Fruit fly (Drosophila melanogaster) whole organism, embryonic: ENCODE data around the gene Spps.

Source experiments
- Atf6 ChIP-seq: fragments of 200-800 bp; sonication (Bioruptor generic); IDR thresholded peaks from 2 replicates; pipeline ENCODE4 v1.3.6; 2022; ENCODE audit warnings: missing biosample characterization, missing genetic modification characterization
- BEAF-32 ChIP-seq: fragments of 200-800 bp; sonication (Bioruptor generic); optimal IDR thresholded peaks from 3 replicates; lab custom pipeline; 2017; ENCODE audit warnings: missing biosample characterization, missing genetic modification characterization, mild to moderate bottlenecking, moderate library complexity, missing genetic modification reagents
- Bdp1 ChIP-seq: fragments of 200-800 bp; sonication (Bioruptor generic); optimal IDR thresholded peaks from 3 replicates; lab custom pipeline; 2016; ENCODE audit warnings: missing biosample characterization, missing genetic modification characterization
- C15 ChIP-seq: fragments of 200-800 bp; sonication (Bioruptor generic); IDR thresholded peaks from 3 replicates; pipeline ENCODE4 v1.3.6; 2022; ENCODE audit warnings: missing biosample characterization, missing genetic modification characterization
- CG10543 ChIP-seq: fragments of 200-800 bp; sonication (Bioruptor generic); optimal IDR thresholded peaks from 3 replicates; lab custom pipeline; 2017; ENCODE audit warnings: missing biosample characterization, mild to moderate bottlenecking, missing genetic modification characterization, moderate library complexity
- CG12236 ChIP-seq: fragments of 200-800 bp; sonication (Bioruptor generic); optimal IDR thresholded peaks from 2 replicates; lab custom pipeline; 2016; ENCODE audit warnings: missing biosample characterization, missing genetic modification characterization
- CG13296 ChIP-seq: fragments of 200-800 bp; sonication (Bioruptor generic); optimal IDR thresholded peaks from 3 replicates; lab custom pipeline; 2018; ENCODE audit warnings: missing biosample characterization, mild to moderate bottlenecking, missing genetic modification characterization
- CG15514 ChIP-seq: fragments of 200-800 bp; sonication (Bioruptor generic); optimal IDR thresholded peaks from 3 replicates; lab custom pipeline; 2017; ENCODE audit warnings: missing biosample characterization, missing genetic modification characterization, mild to moderate bottlenecking, moderate library complexity, missing genetic modification reagents
- CG16813 ChIP-seq: fragments of 200-800 bp; sonication (Bioruptor generic); IDR thresholded peaks from 3 replicates; pipeline ENCODE4 v1.3.6; 2022; ENCODE audit warnings: missing biosample characterization, missing genetic modification characterization; ENCODE audit not compliant: partially characterized antibody
- CG17802 ChIP-seq: fragments of 200-800 bp; sonication (Bioruptor generic); optimal IDR thresholded peaks from 2 replicates; lab custom pipeline; 2018; ENCODE audit warnings: missing biosample characterization, mild to moderate bottlenecking, missing genetic modification characterization, moderate library complexity
- CG18619 ChIP-seq: fragments of 200-800 bp; sonication (Bioruptor generic); optimal IDR thresholded peaks from 3 replicates; lab custom pipeline; 2017; ENCODE audit warnings: missing biosample characterization, mild to moderate bottlenecking, missing genetic modification characterization
- CG18764 ChIP-seq: fragments of 200-800 bp; sonication (Bioruptor generic); optimal IDR thresholded peaks from 3 replicates; lab custom pipeline; 2016; ENCODE audit warnings: missing biosample characterization, missing genetic modification characterization
- CG2120 ChIP-seq: fragments of 200-800 bp; sonication (Bioruptor generic); optimal IDR thresholded peaks from 3 replicates; lab custom pipeline; 2016; ENCODE audit warnings: missing biosample characterization, missing genetic modification characterization
- CG2678 ChIP-seq: fragments of 200-800 bp; sonication (Bioruptor generic); optimal IDR thresholded peaks from 3 replicates; lab custom pipeline; 2019; ENCODE audit warnings: missing biosample characterization, mild to moderate bottlenecking, missing genetic modification characterization, moderate library complexity
- CG2889 ChIP-seq: fragments of 200-800 bp; sonication (Bioruptor generic); IDR thresholded peaks from 3 replicates; pipeline ENCODE4 v1.3.6; 2022; ENCODE audit warnings: missing biosample characterization, missing genetic modification characterization
- CG5180 ChIP-seq: fragments of 200-800 bp; sonication (Bioruptor generic); optimal IDR thresholded peaks from 3 replicates; lab custom pipeline; 2017; ENCODE audit warnings: missing biosample characterization, missing genetic modification characterization, mild to moderate bottlenecking, moderate library complexity, missing genetic modification reagents
- D ChIP-seq, 2 experiments: fragments of 200-800 bp in 1 of 2; fragments of >200 bp in 1 of 2; sonication (Bioruptor generic) in 1 of 2; optimal IDR thresholded peaks; 2 replicates in 1 of 2; 3 replicates in 1 of 2; lab custom pipeline; 2017; ENCODE audit warnings: mild to moderate bottlenecking in 1 of 2, missing biosample characterization in 1 of 2, missing genetic modification characterization in 1 of 2, missing genetic modification reagents in 1 of 2
- Drgx ChIP-seq: fragments of 200-800 bp; sonication (Bioruptor generic); IDR thresholded peaks from 2 replicates; pipeline ENCODE4 v1.3.6; 2022; ENCODE audit warnings: missing biosample characterization, missing genetic modification characterization
- Elba2 ChIP-seq: fragments of 200-800 bp; sonication (Bioruptor generic); optimal IDR thresholded peaks from 3 replicates; lab custom pipeline; 2016; ENCODE audit warnings: missing biosample characterization, missing genetic modification characterization
- Ets65A ChIP-seq: fragments of 200-800 bp; sonication (Bioruptor generic); peaks from one replicate; lab custom pipeline; 2016; ENCODE audit warnings: missing biosample characterization, missing genetic modification characterization
- HHEX ChIP-seq: fragments of 200-800 bp; sonication (Bioruptor generic); optimal IDR thresholded peaks from 3 replicates; lab custom pipeline; 2017; ENCODE audit warnings: missing biosample characterization, mild to moderate bottlenecking, missing genetic modification characterization, missing genetic modification reagents
- Med ChIP-seq: fragments of 200-800 bp; sonication (Bioruptor generic); peaks from one replicate; lab custom pipeline; 2016; ENCODE audit warnings: missing biosample characterization, missing genetic modification characterization, mild to moderate bottlenecking, inconsistent platforms, moderate library complexity
- Pdp1 ChIP-seq, 2 experiments: fragments of 200-800 bp; sonication (Bioruptor generic); optimal IDR thresholded peaks; 3 replicates each; lab custom pipeline; 2016; ENCODE audit warnings: missing biosample characterization in 2 of 2, missing genetic modification characterization in 2 of 2, mild to moderate bottlenecking in 1 of 2, moderate library complexity in 1 of 2
- Ssrp ChIP-seq: fragments of 200-800 bp; sonication (Bioruptor generic); optimal IDR thresholded peaks from 2 replicates; lab custom pipeline; 2018; ENCODE audit warnings: missing biosample characterization, mild to moderate bottlenecking, missing genetic modification characterization, moderate library complexity
- Vsx1 ChIP-seq: fragments of 200-800 bp; sonication (Bioruptor generic); optimal IDR thresholded peaks from 2 replicates; lab custom pipeline; 2017; ENCODE audit warnings: missing biosample characterization, mild to moderate bottlenecking, missing genetic modification characterization, missing genetic modification reagents
- Xbp1 ChIP-seq: fragments of 200-800 bp; sonication (Bioruptor generic); optimal IDR thresholded peaks from 3 replicates; lab custom pipeline; 2016; ENCODE audit warnings: missing biosample characterization, mild to moderate bottlenecking, missing genetic modification characterization
- ac ChIP-seq: fragments of 200-800 bp; sonication (Bioruptor generic); optimal IDR thresholded peaks from 3 replicates; lab custom pipeline; 2017; ENCODE audit warnings: missing biosample characterization, mild to moderate bottlenecking, missing genetic modification characterization
- al ChIP-seq: fragments of 200-800 bp; sonication (Bioruptor generic); IDR thresholded peaks from 2 replicates; pipeline ENCODE4 v1.3.6; 2022; ENCODE audit warnings: missing biosample characterization, missing genetic modification characterization
- ap ChIP-seq: fragments of 200-800 bp; sonication (Bioruptor generic); IDR thresholded peaks from 2 replicates; pipeline ENCODE4 v1.3.6; 2022; ENCODE audit warnings: missing biosample characterization, missing genetic modification characterization
- bsh ChIP-seq, 2 experiments: fragments of 200-800 bp; sonication (Bioruptor generic); optimal IDR thresholded peaks; 2 replicates each; lab custom pipeline; 2017 to 2018; ENCODE audit warnings: mild to moderate bottlenecking in 2 of 2, missing biosample characterization in 2 of 2, missing genetic modification characterization in 2 of 2, moderate library complexity in 1 of 2
- cad ChIP-seq: fragments of >200 bp; optimal IDR thresholded peaks from 2 replicates; lab custom pipeline; 2017; ENCODE audit warnings: missing biosample characterization, missing genetic modification characterization
- chinmo ChIP-seq: fragments of 200-800 bp; sonication (Bioruptor generic); IDR thresholded peaks from 4 replicates; pipeline ENCODE4 v1.3.6; 2022; ENCODE audit warnings: missing biosample characterization, missing genetic modification characterization; ENCODE audit not compliant: partially characterized antibody
- corto ChIP-seq: fragments of 200-800 bp; sonication (Bioruptor generic); optimal IDR thresholded peaks from 2 replicates; lab custom pipeline; 2016; ENCODE audit warnings: missing biosample characterization, mild to moderate bottlenecking, missing genetic modification characterization, moderate library complexity
- esg ChIP-seq: fragments of 200-800 bp; sonication (Bioruptor generic); conservative IDR thresholded peaks from 2 replicates; pipeline ENCODE4 v1.3.6; 2022; ENCODE audit warnings: missing biosample characterization, missing genetic modification characterization
- ftz-f1 ChIP-seq: fragments of 200-800 bp; sonication (Bioruptor generic); optimal IDR thresholded peaks from 2 replicates; lab custom pipeline; 2016; ENCODE audit warnings: missing biosample characterization, missing genetic modification characterization
- hbn ChIP-seq: fragments of 200-800 bp; sonication (Bioruptor generic); IDR thresholded peaks from 2 replicates; pipeline ENCODE4 v1.3.6; 2022; ENCODE audit warnings: missing biosample characterization, missing genetic modification characterization; ENCODE audit not compliant: partially characterized antibody
- lab ChIP-seq: fragments of 200-800 bp; sonication (Bioruptor generic); optimal IDR thresholded peaks from 3 replicates; lab custom pipeline; 2017; ENCODE audit warnings: missing biosample characterization, missing genetic modification characterization, mild to moderate bottlenecking, moderate library complexity, missing genetic modification reagents
- lbe ChIP-seq: fragments of 200-800 bp; sonication (Bioruptor generic); optimal IDR thresholded peaks from 2 replicates; lab custom pipeline; 2016; ENCODE audit warnings: missing biosample characterization, mild to moderate bottlenecking, missing genetic modification characterization
- nom ChIP-seq: fragments of 200-800 bp; sonication (Bioruptor generic); optimal IDR thresholded peaks from 2 replicates; lab custom pipeline; 2017; ENCODE audit warnings: missing biosample characterization, missing genetic modification characterization, mild to moderate bottlenecking, moderate library complexity, missing genetic modification reagents
- sens ChIP-seq: fragments of 200-800 bp; sonication (Bioruptor generic); peaks from one replicate; lab custom pipeline; 2016; ENCODE audit warnings: missing biosample characterization, missing genetic modification characterization
- sna ChIP-seq: fragments of 200-800 bp; sonication (Bioruptor generic); IDR thresholded peaks from 2 replicates; pipeline ENCODE4 v1.3.6; 2022; ENCODE audit warnings: missing biosample characterization, missing genetic modification characterization; ENCODE audit not compliant: partially characterized antibody
- stc ChIP-seq: fragments of 200-800 bp; sonication (Bioruptor generic); IDR thresholded peaks from 2 replicates; pipeline ENCODE4 v1.3.6; 2022; ENCODE audit warnings: missing biosample characterization, missing genetic modification characterization
- unc-4 ChIP-seq: fragments of 200-800 bp; sonication (Bioruptor generic); IDR thresholded peaks from 2 replicates; pipeline ENCODE4 v1.3.6; 2022; ENCODE audit warnings: missing biosample characterization, missing genetic modification characterization; ENCODE audit not compliant: partially characterized antibody
- zen2 ChIP-seq: fragments of 200-800 bp; sonication (Bioruptor generic); IDR thresholded peaks from 3 replicates; pipeline ENCODE4 v1.3.6; 2022; ENCODE audit warnings: missing biosample characterization, missing genetic modification characterization; ENCODE audit not compliant: partially characterized antibody

The Spps gene

dm6 chr3R:24266786-24267579 lies 40.2 kb upstream of the Spps start:
- TF ChIP-seq Med (GFP tag; lab: Kevin White, UChicago) (peak; percentile 33), C15 (GFP tag; lab: Robert Waterston, UW) (no peak), CG18619 (GFP tag; lab: Kevin White, UChicago) (no peak), ap (GFP tag; lab: Robert Waterston, UW) (no peak), BEAF-32 (GFP tag; lab: Kevin White, UChicago) (no peak), CG17802 (tag; lab: Kevin White, UChicago) (no peak), esg (GFP tag; lab: Robert Waterston, UW) (no peak), Drgx (GFP tag; lab: Robert Waterston, UW) (peak; percentile 75), al (GFP tag; lab: Robert Waterston, UW) (no peak), CG2120 (GFP tag; lab: Kevin White, UChicago) (no peak), lbe (peak; percentile 83), zen2 (GFP tag; lab: Robert Waterston, UW) (no peak), CG2889 (GFP tag; lab: Robert Waterston, UW) (no peak), Ets65A (peak; percentile 86), chinmo (GFP tag; lab: Robert Waterston, UW) (no peak), Vsx1 (GFP tag; lab: Kevin White, UChicago) (no peak), stc (GFP tag; lab: Robert Waterston, UW) (no peak), ac (GFP tag; lab: Kevin White, UChicago) (no peak), hbn (GFP tag; lab: Robert Waterston, UW) (no peak), CG12236 (GFP tag; lab: Kevin White, UChicago) (no peak), Pdp1 (GFP tag; optimal IDR thresholded peaks at IDR 0.05; lab: Kevin White, UChicago) (no peak), CG18764 (no peak), D (optimal IDR thresholded peaks at IDR 0.05; lab: Kevin White, UChicago) (no peak), D (GFP tag; optimal IDR thresholded peaks at IDR 0.05; lab: Kevin White, UChicago) (no peak), ftz-f1 (no peak), corto (GFP tag; lab: Kevin White, UChicago) (peak; percentile 80), nom (peak; percentile 86), bsh (GFP tag; optimal IDR thresholded peaks at IDR 0.05; lab: Kevin White, UChicago) (peak in 1 of 2 experiments; percentile 86), cad (GFP tag; lab: Kevin White, UChicago) (no peak)

DNA sequence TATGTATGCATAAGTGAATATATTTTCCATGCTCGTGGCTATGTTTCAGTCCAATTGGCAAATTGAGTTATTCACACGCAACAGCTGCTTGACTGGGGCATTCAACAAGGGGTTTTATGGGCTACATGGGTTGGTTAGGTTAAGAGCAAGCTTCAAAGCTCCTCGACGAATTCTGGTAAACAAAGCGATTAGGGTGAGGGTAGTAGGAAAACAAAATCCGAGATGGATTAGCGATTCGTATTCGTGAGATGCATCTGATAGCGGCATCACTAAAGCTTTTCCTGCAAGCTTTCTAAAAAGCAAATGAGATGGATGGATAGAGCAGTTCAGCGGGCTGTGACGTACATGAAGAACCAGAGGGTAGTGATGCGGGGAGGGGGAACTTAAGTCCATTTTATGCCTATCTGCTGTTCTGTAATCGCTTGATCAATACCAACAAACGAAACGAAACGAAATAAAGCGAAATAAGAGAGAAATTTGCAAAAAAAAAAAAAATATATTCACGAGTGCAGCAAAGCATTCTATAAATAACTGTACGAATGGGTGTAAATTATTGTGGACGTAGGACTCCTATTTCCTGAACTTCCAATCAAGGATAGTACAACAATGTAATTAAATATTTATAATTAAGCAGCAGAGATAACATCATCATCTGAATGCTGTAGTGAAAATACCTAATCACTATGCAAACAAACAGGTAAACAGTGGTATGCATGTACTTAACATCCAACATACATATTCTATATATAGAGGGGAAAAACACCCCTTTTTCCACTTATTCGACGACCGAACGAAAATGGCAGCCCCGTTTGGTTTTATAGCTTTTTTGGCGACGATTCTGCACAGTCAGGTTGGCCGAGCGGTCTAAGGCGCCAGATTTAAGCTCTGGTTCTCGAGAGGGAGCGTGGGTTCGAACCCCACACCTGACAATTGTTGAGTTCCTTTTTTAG lies 38.0 kb upstream of the Spps start:
- TF ChIP-seq CG10543 (GFP tag; lab: Kevin White, UChicago) (peak; percentile 44), CG16813 (GFP tag; lab: Robert Waterston, UW) (peak; percentile 43; the same call in 2 of the 3 replicates), CG15514 (no peak), lab (peak; percentile 32), Atf6 (GFP tag; lab: Robert Waterston, UW) (no peak), Elba2 (GFP tag; lab: Kevin White, UChicago) (no peak), Ssrp (no peak), unc-4 (GFP tag; lab: Robert Waterston, UW) (peak; percentile 40; the same call in 1 of the 2 replicates), Xbp1 (GFP tag; lab: Kevin White, UChicago) (no peak), sna (GFP tag; lab: Robert Waterston, UW) (0 out of 2 replicates have a peak, but pooled peaks have one; percentile 30), sens (peak; percentile 66), HHEX (peak; percentile 25), CG5180 (GFP tag; lab: Kevin White, UChicago) (peak; percentile 45), CG2678 (tag; lab: Kevin White, UChicago) (peak; percentile 14), Med (GFP tag; lab: Kevin White, UChicago) (peak; percentile 51), Bdp1 (GFP tag; lab: Kevin White, UChicago) (peak; percentile 97), CG13296 (GFP tag; lab: Kevin White, UChicago) (peak; percentile 33)
